Worm (Caenorhabditis elegans) whole organism, L3 larva: ENCODE results near the gene F42A10.5.

ENCODE experiments used
- fos-1 ChIP-seq: fragments of 150-350 bp; optimal IDR thresholded peaks from 2 replicates; lab custom pipeline; 2014; ENCODE audit warnings: missing biosample characterization, missing genetic modification characterization
- tbx-2 ChIP-seq: sonication (generic microtip); optimal IDR thresholded peaks from 2 replicates; lab custom pipeline; 2016; ENCODE audit warnings: mild to moderate bottlenecking, missing genetic modification characterization, missing compliant biosample characterization
- unc-39 ChIP-seq: sonication (generic microtip); optimal IDR thresholded peaks from 4 replicates; lab custom pipeline; 2017; ENCODE audit warnings: missing biosample characterization, missing genetic modification characterization

- TF ChIP-seq unc-39 (tag; lab: Kevin White, UChicago) (no peak), fos-1 (tag; lab: Kevin White, UChicago) (no peak), tbx-2 (no peak)
Measured at ce11 chrIII:6154586-6154985, 18.7 kb downstream of the F42A10.5 start.
